Fruit fly (Drosophila melanogaster) whole organism, embryonic: Measurements from ENCODE around the gene P5cr-2.

Experiments used
- CG10543 ChIP-seq: fragments of 200-800 bp; sonication (Bioruptor generic); optimal IDR thresholded peaks from 3 replicates; lab custom pipeline; 2017; ENCODE audit warnings: missing biosample characterization, mild to moderate bottlenecking, missing genetic modification characterization, moderate library complexity
- CG11695 ChIP-seq: fragments of 200-800 bp; sonication (Bioruptor generic); IDR thresholded peaks from 3 replicates; pipeline ENCODE4 v1.3.6; 2022; ENCODE audit warnings: missing biosample characterization, missing genetic modification characterization
- CG12391 ChIP-seq: fragments of 200-800 bp; sonication (Bioruptor generic); optimal IDR thresholded peaks from 3 replicates; lab custom pipeline; 2018; ENCODE audit warnings: missing biosample characterization, mild to moderate bottlenecking, missing genetic modification characterization, moderate library complexity
- CG13424 ChIP-seq: fragments of 200-800 bp; sonication (Bioruptor generic); optimal IDR thresholded peaks from 2 replicates; lab custom pipeline; 2019; ENCODE audit warnings: missing biosample characterization, mild to moderate bottlenecking, missing genetic modification characterization, moderate library complexity
- CG14014 ChIP-seq: fragments of 200-800 bp; sonication (Bioruptor generic); IDR thresholded peaks from 2 replicates; pipeline ENCODE4 v1.3.6; 2022; ENCODE audit warnings: missing biosample characterization, missing genetic modification characterization
- CG15269 ChIP-seq: fragments of 200-800 bp; sonication (Bioruptor generic); optimal IDR thresholded peaks from 2 replicates; lab custom pipeline; 2018; ENCODE audit warnings: missing biosample characterization, mild to moderate bottlenecking, missing genetic modification characterization, moderate library complexity
- CG1529 ChIP-seq: fragments of 200-800 bp; sonication (Bioruptor generic); optimal IDR thresholded peaks from 3 replicates; lab custom pipeline; 2018; ENCODE audit warnings: missing biosample characterization, missing genetic modification characterization
- CG15479 ChIP-seq: fragments of 200-800 bp; sonication (Bioruptor generic); optimal IDR thresholded peaks from 3 replicates; lab custom pipeline; 2019; ENCODE audit warnings: missing biosample characterization, mild to moderate bottlenecking, missing genetic modification characterization, moderate library complexity
- CG17385 ChIP-seq: fragments of 200-800 bp; sonication (Bioruptor generic); optimal IDR thresholded peaks from 3 replicates; lab custom pipeline; 2018; ENCODE audit warnings: missing biosample characterization, mild to moderate bottlenecking, missing genetic modification characterization
- CG18764 ChIP-seq: fragments of 200-800 bp; sonication (Bioruptor generic); optimal IDR thresholded peaks from 3 replicates; lab custom pipeline; 2016; ENCODE audit warnings: missing biosample characterization, missing genetic modification characterization
- CG3281 ChIP-seq: fragments of 200-800 bp; sonication (Bioruptor generic); optimal IDR thresholded peaks from 3 replicates; lab custom pipeline; 2017; ENCODE audit warnings: missing biosample characterization, mild to moderate bottlenecking, missing genetic modification characterization
- CG33213 ChIP-seq: fragments of 200-800 bp; sonication (Bioruptor generic); optimal IDR thresholded peaks from 3 replicates; lab custom pipeline; 2016; ENCODE audit warnings: missing biosample characterization, missing genetic modification characterization
- CG6689 ChIP-seq: fragments of 200-800 bp; sonication (Bioruptor generic); IDR thresholded peaks from 2 replicates; pipeline ENCODE4 v1.3.6; 2022; ENCODE audit warnings: missing biosample characterization, missing genetic modification characterization
- CG7357 ChIP-seq: fragments of 200-800 bp; sonication (Bioruptor generic); IDR thresholded peaks from 3 replicates; pipeline ENCODE4 v1.3.6; 2022; ENCODE audit warnings: missing biosample characterization, missing genetic modification characterization
- CG7928 ChIP-seq: fragments of 200-800 bp; sonication (Bioruptor generic); optimal IDR thresholded peaks from 2 replicates; lab custom pipeline; 2017; ENCODE audit warnings: missing biosample characterization, mild to moderate bottlenecking, missing genetic modification characterization
- CG8388 ChIP-seq: fragments of 200-800 bp; sonication (Bioruptor generic); optimal IDR thresholded peaks from 2 replicates; lab custom pipeline; 2019; ENCODE audit warnings: missing biosample characterization, mild to moderate bottlenecking, missing genetic modification characterization, moderate library complexity
- CG9609 ChIP-seq: fragments of 200-800 bp; sonication (Bioruptor generic); optimal IDR thresholded peaks from 3 replicates; lab custom pipeline; 2016; ENCODE audit warnings: missing biosample characterization, missing genetic modification characterization
- D19B ChIP-seq: fragments of 200-800 bp; sonication (Bioruptor generic); optimal IDR thresholded peaks from 2 replicates; lab custom pipeline; 2017; ENCODE audit warnings: missing biosample characterization, mild to moderate bottlenecking, missing genetic modification characterization
- Eip74EF ChIP-seq, 2 experiments: fragments of 200-800 bp in 1 of 2; fragments of >200 bp in 1 of 2; sonication (Bioruptor generic) in 1 of 2; optimal IDR thresholded peaks; 2 replicates each; lab custom pipeline; 2017 to 2019; ENCODE audit warnings: missing biosample characterization in 2 of 2, missing genetic modification characterization in 2 of 2, mild to moderate bottlenecking in 1 of 2, moderate library complexity in 1 of 2
- Ets97D ChIP-seq: fragments of 200-800 bp; sonication (Bioruptor generic); optimal IDR thresholded peaks from 3 replicates; lab custom pipeline; 2016; ENCODE audit warnings: missing biosample characterization, missing genetic modification characterization
- Gsc ChIP-seq: fragments of 200-800 bp; sonication (Bioruptor generic); IDR thresholded peaks from 2 replicates; pipeline ENCODE4 v1.3.6; 2022; ENCODE audit warnings: missing biosample characterization, missing genetic modification characterization
- MESR4 ChIP-seq: fragments of 200-800 bp; sonication (Bioruptor generic); optimal IDR thresholded peaks from 2 replicates; lab custom pipeline; 2018; ENCODE audit warnings: missing biosample characterization, mild to moderate bottlenecking, missing genetic modification characterization, moderate library complexity
- Oli ChIP-seq: fragments of 200-800 bp; sonication (Bioruptor generic); optimal IDR thresholded peaks from 2 replicates; lab custom pipeline; 2018; ENCODE audit warnings: missing biosample characterization, mild to moderate bottlenecking, missing genetic modification characterization, moderate library complexity
- Pdp1 ChIP-seq, 2 experiments: fragments of 200-800 bp; sonication (Bioruptor generic); optimal IDR thresholded peaks; 3 replicates each; lab custom pipeline; 2016; ENCODE audit warnings: missing biosample characterization in 2 of 2, missing genetic modification characterization in 2 of 2, mild to moderate bottlenecking in 1 of 2, moderate library complexity in 1 of 2
- Sin3A ChIP-seq: fragments of >200 bp; optimal IDR thresholded peaks from 2 replicates; lab custom pipeline; 2018
- Sox102F ChIP-seq: fragments of 200-800 bp; sonication (Bioruptor generic); optimal IDR thresholded peaks from 2 replicates; lab custom pipeline; 2018; ENCODE audit warnings: missing biosample characterization, mild to moderate bottlenecking, missing genetic modification characterization, moderate library complexity
- Sry-δ ChIP-seq: fragments of 200-800 bp; sonication (Bioruptor generic); optimal IDR thresholded peaks from 2 replicates; lab custom pipeline; 2016; ENCODE audit warnings: missing biosample characterization, missing genetic modification characterization
- Xbp1 ChIP-seq: fragments of 200-800 bp; sonication (Bioruptor generic); optimal IDR thresholded peaks from 3 replicates; lab custom pipeline; 2016; ENCODE audit warnings: missing biosample characterization, mild to moderate bottlenecking, missing genetic modification characterization
- ac ChIP-seq: fragments of 200-800 bp; sonication (Bioruptor generic); optimal IDR thresholded peaks from 3 replicates; lab custom pipeline; 2017; ENCODE audit warnings: missing biosample characterization, mild to moderate bottlenecking, missing genetic modification characterization
- ase ChIP-seq: fragments of 200-800 bp; sonication (Bioruptor generic); IDR thresholded peaks from 3 replicates; pipeline ENCODE4 v1.3.6; 2022; ENCODE audit warnings: missing biosample characterization, missing genetic modification characterization
- bbx ChIP-seq: fragments of 200-800 bp; sonication (Bioruptor generic); IDR thresholded peaks from 2 replicates; pipeline ENCODE4 v1.3.6; 2022; ENCODE audit warnings: missing biosample characterization, missing genetic modification characterization; ENCODE audit not compliant: partially characterized antibody
- bigmax ChIP-seq: fragments of 200-800 bp; sonication (Bioruptor generic); optimal IDR thresholded peaks from 2 replicates; lab custom pipeline; 2018; ENCODE audit warnings: missing biosample characterization, mild to moderate bottlenecking, missing genetic modification characterization
- cad ChIP-seq: fragments of >200 bp; optimal IDR thresholded peaks from 2 replicates; lab custom pipeline; 2017; ENCODE audit warnings: missing biosample characterization, missing genetic modification characterization
- caup ChIP-seq: fragments of 200-800 bp; sonication (Bioruptor generic); optimal IDR thresholded peaks from 3 replicates; lab custom pipeline; 2017; ENCODE audit warnings: missing biosample characterization, mild to moderate bottlenecking, missing genetic modification characterization, moderate library complexity; ENCODE audit not compliant: severe bottlenecking
- dysf ChIP-seq: fragments of 200-800 bp; sonication (Bioruptor generic); IDR thresholded peaks from 3 replicates; pipeline ENCODE4 v1.3.6; 2022; ENCODE audit warnings: missing biosample characterization, missing genetic modification characterization
- ftz-f1 ChIP-seq: fragments of 200-800 bp; sonication (Bioruptor generic); optimal IDR thresholded peaks from 2 replicates; lab custom pipeline; 2016; ENCODE audit warnings: missing biosample characterization, missing genetic modification characterization
- gem ChIP-seq: fragments of 200-800 bp; sonication (Bioruptor generic); optimal IDR thresholded peaks from 2 replicates; lab custom pipeline; 2019; ENCODE audit warnings: missing biosample characterization, mild to moderate bottlenecking, missing genetic modification characterization, moderate library complexity
- gsb-n ChIP-seq: fragments of 200-800 bp; sonication (Bioruptor generic); optimal IDR thresholded peaks from 3 replicates; lab custom pipeline; 2018; ENCODE audit warnings: missing biosample characterization, mild to moderate bottlenecking, missing genetic modification characterization
- hbn ChIP-seq: fragments of 200-800 bp; sonication (Bioruptor generic); IDR thresholded peaks from 2 replicates; pipeline ENCODE4 v1.3.6; 2022; ENCODE audit warnings: missing biosample characterization, missing genetic modification characterization; ENCODE audit not compliant: partially characterized antibody
- insv ChIP-seq, 2 experiments: fragments of 200-800 bp; sonication (Bioruptor generic); optimal IDR thresholded peaks; 3 replicates each; lab custom pipeline; 2016 to 2018; ENCODE audit warnings: missing biosample characterization in 2 of 2, missing genetic modification characterization in 2 of 2
- lab ChIP-seq: fragments of 200-800 bp; sonication (Bioruptor generic); optimal IDR thresholded peaks from 3 replicates; lab custom pipeline; 2017; ENCODE audit warnings: missing biosample characterization, missing genetic modification characterization, mild to moderate bottlenecking, moderate library complexity, missing genetic modification reagents
- mirr ChIP-seq: fragments of 200-800 bp; sonication (Bioruptor generic); optimal IDR thresholded peaks from 3 replicates; lab custom pipeline; 2018; ENCODE audit warnings: missing biosample characterization, mild to moderate bottlenecking, missing genetic modification characterization
- oc ChIP-seq: fragments of 200-800 bp; sonication (Bioruptor generic); optimal IDR thresholded peaks from 2 replicates; lab custom pipeline; 2018; ENCODE audit warnings: missing biosample characterization, mild to moderate bottlenecking, missing genetic modification characterization, moderate library complexity
- odd ChIP-seq: fragments of 200-800 bp; sonication (Bioruptor generic); optimal IDR thresholded peaks from 2 replicates; lab custom pipeline; 2017; ENCODE audit warnings: missing biosample characterization, mild to moderate bottlenecking, missing genetic modification characterization
- ro ChIP-seq: fragments of 200-800 bp; sonication (Bioruptor generic); IDR thresholded peaks from 2 replicates; pipeline ENCODE4 v1.3.6; 2022; ENCODE audit warnings: missing biosample characterization, missing genetic modification characterization
- sug ChIP-seq: fragments of 200-800 bp; optimal IDR thresholded peaks from 2 replicates; lab custom pipeline; 2019; ENCODE audit warnings: missing biosample characterization, mild to moderate bottlenecking, missing genetic modification characterization, moderate library complexity
- tap ChIP-seq: fragments of 200-800 bp; optimal IDR thresholded peaks from 3 replicates; lab custom pipeline; 2019; ENCODE audit warnings: missing biosample characterization, mild to moderate bottlenecking, missing genetic modification characterization, moderate library complexity
- trh ChIP-seq: fragments of 200-800 bp; sonication (Bioruptor generic); optimal IDR thresholded peaks from 2 replicates; lab custom pipeline; 2016; ENCODE audit warnings: missing biosample characterization, missing genetic modification characterization
- vfl ChIP-seq: fragments of 200-800 bp; sonication (Bioruptor generic); optimal IDR thresholded peaks from 2 replicates; lab custom pipeline; 2016; ENCODE audit warnings: missing biosample characterization, missing genetic modification characterization
- yki ChIP-seq: fragments of >200 bp; optimal IDR thresholded peaks from 3 replicates; lab custom pipeline; 2018

The P5cr-2 gene

DNA sequence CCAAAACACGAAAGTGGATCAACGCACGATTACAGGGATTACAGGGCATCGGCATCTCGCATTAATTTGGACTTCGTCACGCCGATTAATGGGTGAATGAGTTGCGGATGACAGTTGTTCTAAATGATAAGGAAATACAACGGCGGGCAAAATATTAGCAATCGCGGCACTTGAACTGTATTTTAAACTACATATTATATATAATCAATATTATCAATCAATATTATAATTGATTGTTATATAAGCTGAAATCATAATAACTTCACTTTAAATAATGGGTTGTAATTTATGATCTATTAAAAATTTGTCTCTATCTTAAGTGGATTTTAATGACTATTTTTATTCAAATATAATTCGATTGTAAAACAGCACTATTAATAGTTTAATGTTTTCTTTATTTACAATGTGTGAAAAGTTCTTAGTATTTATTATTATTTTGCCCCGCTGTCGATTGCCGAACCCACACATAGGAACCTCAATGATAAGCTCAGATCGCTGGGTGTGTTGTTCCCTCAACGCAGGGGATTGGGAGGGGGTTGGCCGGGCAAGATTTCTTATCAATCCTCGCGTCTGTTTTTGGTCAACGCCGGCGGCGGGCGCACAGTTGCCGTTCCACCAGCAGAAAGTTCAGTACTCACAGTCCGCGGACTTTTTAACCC lies 620 bp downstream of the P5cr-2 start (continued):
- TF ChIP-seq gem (tag; lab: Kevin White, UChicago) = peak; percentile 82
- peak; percentile 57; the same call in 2 of the 3 replicates for TF ChIP-seq CG11695 (GFP tag; lab: Robert Waterston, UW)
- TF ChIP-seq Pdp1 (GFP tag; optimal IDR thresholded peaks at IDR 0.05; lab: Kevin White, UChicago) = peak in 1 of 2 experiments; percentile 11
- TF ChIP-seq Xbp1 = peak; percentile 13
- no peak for TF ChIP-seq CG14014 (GFP tag; lab: Robert Waterston, UW)
- no peak for TF ChIP-seq oc
- TF ChIP-seq CG7357 = no peak
- no peak for TF ChIP-seq ro (GFP tag; lab: Robert Waterston, UW)
- TF ChIP-seq CG9609 (GFP tag; lab: Kevin White, UChicago) = no peak
- TF ChIP-seq CG3281 (GFP tag; lab: Kevin White, UChicago) = peak; percentile 68
- peak; percentile 2 for TF ChIP-seq caup (GFP tag; lab: Kevin White, UChicago)
- no peak for TF ChIP-seq CG7928 (GFP tag; lab: Kevin White, UChicago)
- TF ChIP-seq Ets97D = no peak
- TF ChIP-seq bbx (GFP tag; lab: Robert Waterston, UW) = peak; percentile 45; the same call in 1 of the 2 replicates
- TF ChIP-seq CG17385 (GFP tag; lab: Kevin White, UChicago) = peak; percentile 58
- TF ChIP-seq ase = no peak
- TF ChIP-seq vfl (GFP tag; lab: Kevin White, UChicago) = no peak
- TF ChIP-seq gsb-n (tag; lab: Kevin White, UChicago) = no peak
- TF ChIP-seq Sin3A (lab: Kevin White, UChicago) = no peak
- no peak for TF ChIP-seq Sry-δ (GFP tag; lab: Kevin White, UChicago)
- TF ChIP-seq ac = no peak
- no peak for TF ChIP-seq bigmax
- TF ChIP-seq CG33213 (GFP tag; lab: Kevin White, UChicago) = no peak
- no peak for TF ChIP-seq insv (GFP tag; optimal IDR thresholded peaks at IDR 0.05; lab: Kevin White, UChicago)
- no peak for TF ChIP-seq yki (lab: Kevin White, UChicago)
- TF ChIP-seq CG8388 (GFP tag; lab: Kevin White, UChicago) = peak; percentile 65
- no peak for TF ChIP-seq Gsc (GFP tag; lab: Robert Waterston, UW)
- TF ChIP-seq Oli (tag; lab: Kevin White, UChicago) = peak; percentile 51
- TF ChIP-seq CG15269 (tag; lab: Kevin White, UChicago) = peak; percentile 75
- peak; percentile 22 for TF ChIP-seq ftz-f1 (GFP tag; lab: Kevin White, UChicago)
- peak; percentile 51 for TF ChIP-seq odd (GFP tag; lab: Kevin White, UChicago)
- TF ChIP-seq Eip74EF (GFP tag; optimal IDR thresholded peaks at IDR 0.05; lab: Kevin White, UChicago) = peak in 1 of 2 experiments; percentile 68
- TF ChIP-seq lab (GFP tag; lab: Kevin White, UChicago) = peak; percentile 35
- TF ChIP-seq CG13424 (tag; lab: Kevin White, UChicago) = peak; percentile 55
- no peak for TF ChIP-seq cad (GFP tag; lab: Kevin White, UChicago)
- peak; percentile 77 for TF ChIP-seq CG10543 (GFP tag; lab: Kevin White, UChicago)
- no peak for TF ChIP-seq hbn (GFP tag; lab: Robert Waterston, UW)
- peak; percentile 80 for TF ChIP-seq mirr (GFP tag; lab: Kevin White, UChicago)
- peak; percentile 57 for TF ChIP-seq dysf (GFP tag; lab: Robert Waterston, UW)
- TF ChIP-seq D19B = peak; percentile 44
- TF ChIP-seq tap (tag; lab: Kevin White, UChicago) = peak; percentile 63
- TF ChIP-seq CG12391 (tag; lab: Kevin White, UChicago) = peak; percentile 74
- TF ChIP-seq sug = peak; percentile 97
- no peak for TF ChIP-seq CG1529 (GFP tag; lab: Kevin White, UChicago)
- no peak for TF ChIP-seq MESR4 (GFP tag; lab: Kevin White, UChicago)
- TF ChIP-seq trh (GFP tag; lab: Kevin White, UChicago) = no peak
- TF ChIP-seq CG18764 (GFP tag; lab: Kevin White, UChicago) = no peak
- TF ChIP-seq CG6689 (GFP tag; lab: Robert Waterston, UW) = 0 out of 2 replicates have a peak, but pooled peaks have one; percentile 33
- TF ChIP-seq Sox102F (GFP tag; lab: Kevin White, UChicago) = peak; percentile 48
- no peak for TF ChIP-seq CG15479 (GFP tag; lab: Kevin White, UChicago)
